Fruit fly (Drosophila melanogaster) whole organism: ENCODE measurements around the gene CG9592.

Source experiments
- CG8478 ChIP-seq: fragments of >200 bp; optimal IDR thresholded peaks from 2 replicates; lab custom pipeline; 2018; ENCODE audit warnings: inconsistent platforms
- Dll ChIP-seq: fragments of >200 bp; optimal IDR thresholded peaks from 2 replicates; lab custom pipeline; 2017
- pan ChIP-seq: fragments of >200 bp; optimal IDR thresholded peaks from 2 replicates; lab custom pipeline; 2017
- psq ChIP-seq: fragments of >200 bp; optimal IDR thresholded peaks from 2 replicates; lab custom pipeline; 2017
- usp ChIP-seq: fragments of >200 bp; optimal IDR thresholded peaks from 2 replicates; lab custom pipeline; 2017; ENCODE audit warnings: missing biosample characterization, missing genetic modification characterization, mixed read lengths

DNA sequence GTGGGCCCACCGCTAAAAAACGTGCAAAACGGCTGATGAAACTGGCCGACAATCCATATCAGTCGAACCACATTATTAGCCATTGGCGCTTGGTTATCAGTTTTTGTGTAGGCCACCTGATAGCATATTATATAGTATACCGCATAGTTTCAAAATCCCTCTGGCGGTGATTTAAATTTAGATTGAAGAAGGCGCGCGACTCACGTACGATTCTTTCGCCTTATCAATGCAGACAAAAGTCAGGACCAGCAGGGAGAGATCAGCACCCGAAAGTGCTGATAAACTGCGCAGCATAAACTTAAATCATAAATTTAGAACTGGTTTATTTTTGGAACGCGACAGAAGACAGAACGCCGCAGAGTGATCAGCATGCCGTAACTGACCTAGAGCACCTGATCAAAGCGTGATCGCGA lies 36.3 kb downstream of the CG9592 start:
- TF ChIP-seq pan (lab: Kevin White, UChicago) (no peak), usp (GFP tag; lab: Kevin White, UChicago) (no peak), CG8478 (lab: Kevin White, UChicago) (no peak), Dll (lab: Kevin White, UChicago) (no peak), psq (lab: Kevin White, UChicago) (no peak)
